Worm (Caenorhabditis elegans) whole organism, mixed stage, embryonic: ENCODE results near the gene Y38F1A.8.
A peak's percentile ranks its signal among the peaks of the same experiment; 100 is the strongest.

ENCODE experiments used
- elt-1 ChIP-seq: sonication (generic microtip); optimal IDR thresholded peaks from 2 replicates; lab custom pipeline; 2017; ENCODE audit warnings: missing genetic modification characterization, mild to moderate bottlenecking, missing compliant biosample characterization, antibody characterized with exemption, moderate library complexity, borderline replicate concordance; ENCODE audit not compliant: insufficient read depth
- lin-13 ChIP-seq: fragments of 150-350 bp; optimal IDR thresholded peaks from 2 replicates; lab custom pipeline; 2014; ENCODE audit warnings: missing biosample characterization, missing genetic modification characterization
- lsy-2 ChIP-seq: fragments of 150-350 bp; optimal IDR thresholded peaks from 2 replicates; lab custom pipeline; 2014; ENCODE audit warnings: missing biosample characterization, missing genetic modification characterization
- nhr-237 ChIP-seq: fragments of 150-350 bp; optimal IDR thresholded peaks from 2 replicates; lab custom pipeline; 2014; ENCODE audit warnings: missing biosample characterization, missing genetic modification characterization
- nhr-28 ChIP-seq: fragments of 150-350 bp; optimal IDR thresholded peaks from 2 replicates; lab custom pipeline; 2014; ENCODE audit warnings: missing biosample characterization, missing genetic modification characterization
- pha-4 ChIP-seq: fragments of 150-350 bp; optimal IDR thresholded peaks from 2 replicates; lab custom pipeline; 2018; ENCODE audit warnings: missing biosample characterization, missing genetic modification reagents, missing genetic modification characterization
- snpc-4 ChIP-seq: fragments of 150-350 bp; optimal IDR thresholded peaks from 2 replicates; lab custom pipeline; 2014; ENCODE audit warnings: missing biosample characterization, missing genetic modification characterization
- unc-39 ChIP-seq: fragments of 150-350 bp; optimal IDR thresholded peaks from 2 replicates; lab custom pipeline; 2014; ENCODE audit warnings: missing biosample characterization, missing genetic modification characterization
- unc-62 ChIP-seq: fragments of 150-350 bp; optimal IDR thresholded peaks from 2 replicates; lab custom pipeline; 2014; ENCODE audit warnings: missing biosample characterization, missing genetic modification reagents, missing genetic modification characterization
- zip-8 ChIP-seq: fragments of 150-350 bp; optimal IDR thresholded peaks from 2 replicates; lab custom pipeline; 2014; ENCODE audit warnings: missing biosample characterization, missing genetic modification characterization

- TF ChIP-seq zip-8 (tag; lab: Kevin White, UChicago) (peak; percentile 15), unc-39 (no peak), lin-13 (tag; lab: Kevin White, UChicago) (no peak), nhr-237 (tag; lab: Kevin White, UChicago) (no peak), snpc-4 (tag; lab: Kevin White, UChicago) (no peak), nhr-28 (tag; lab: Kevin White, UChicago) (no peak), elt-1 (tag; lab: Kevin White, UChicago) (no peak), lsy-2 (no peak), unc-62 (GFP tag; lab: Kevin White, UChicago) (no peak), pha-4 (tag; lab: Kevin White, UChicago) (no peak)
Observed at ce11 chrII:12984709-12985108, 15.9 kb downstream of the Y38F1A.8 start.
